Worm (Caenorhabditis elegans): Measurements from ENCODE around the gene nos-2.

The nos-2 gene

ce11 chrII:7053649-7054048 is 11.8 kb upstream of the nos-2 start, which contains the start of gene ZK1127.4:
Gene ZK1127.4, plus strand, starts transcription at chrII:7053949.
- TF ChIP-seq ztf-11 (tag; optimal IDR thresholded peaks at IDR 0.05) = no peak
- no peak for TF ChIP-seq unc-62 (GFP tag; optimal IDR thresholded peaks at IDR 0.05)
- no peak for TF ChIP-seq mep-1 (tag; optimal IDR thresholded peaks at IDR 0.05)
- no peak for TF ChIP-seq ceh-43 (GFP tag; optimal IDR thresholded peaks at IDR 0.05)
- TF ChIP-seq flh-1 (GFP tag; optimal IDR thresholded peaks at IDR 0.05) = no peak
- TF ChIP-seq nhr-2 (tag; optimal IDR thresholded peaks at IDR 0.05) = no peak

DNA sequence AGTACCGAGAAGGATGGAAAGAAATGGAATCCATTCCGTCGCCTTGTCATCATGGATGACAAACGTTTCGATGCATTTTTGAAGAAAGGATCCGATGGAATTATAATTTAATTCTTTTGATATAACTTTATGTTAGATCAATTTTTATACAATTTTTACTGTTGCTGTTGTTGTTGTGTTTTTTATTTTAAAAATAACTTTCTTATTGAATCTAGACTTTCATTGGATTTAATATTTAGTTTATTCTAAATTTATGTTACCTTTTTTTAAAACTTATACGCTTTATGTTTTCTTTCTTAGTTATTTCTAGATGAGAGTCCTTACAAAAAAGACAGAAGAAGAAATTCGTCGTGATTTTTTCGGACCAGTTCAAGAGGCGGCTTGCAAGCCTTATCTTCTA is 10.4 kb upstream of the nos-2 start, which contains the start of gene ZK1127.3:
TSS of gene ZK1127.3 (plus strand) at position 301 of the 400 bp plus-strand sequence.
- TF ChIP-seq pha-4 (tag; optimal IDR thresholded peaks at IDR 0.05) = no peak

- TF ChIP-seq nhr-28 (tag; optimal IDR thresholded peaks at IDR 0.05) (no peak), ceh-83 (GFP tag; optimal IDR thresholded peaks at IDR 0.05) (no peak), pha-4 (tag; optimal IDR thresholded peaks at IDR 0.05) (no peak), nhr-76 (tag; optimal IDR thresholded peaks at IDR 0.05) (no peak), M03D4.4 (tag; optimal IDR thresholded peaks at IDR 0.05) (no peak), elt-3 (tag; optimal IDR thresholded peaks at IDR 0.05) (no peak)
These were observed 9.1 kb upstream of the nos-2 start for ce11 chrII:7056328-7056727.

- no peak for TF ChIP-seq sptf-1 (tag; optimal IDR thresholded peaks at IDR 0.05)
- TF ChIP-seq lsy-2 (tag; optimal IDR thresholded peaks at IDR 0.05) = no peak
- no peak for TF ChIP-seq nhr-12 (tag; optimal IDR thresholded peaks at IDR 0.05)
- TF ChIP-seq cnd-1 (tag; optimal IDR thresholded peaks at IDR 0.05) = no peak
- no peak for TF ChIP-seq elt-3 (tag; optimal IDR thresholded peaks at IDR 0.05)
- no peak for TF ChIP-seq ztf-11 (tag; optimal IDR thresholded peaks at IDR 0.05)
- TF ChIP-seq blmp-1 (tag; optimal IDR thresholded peaks at IDR 0.05) = no peak
- TF ChIP-seq ceh-83 (GFP tag; optimal IDR thresholded peaks at IDR 0.05) = no peak
- TF ChIP-seq ceh-39 (tag; optimal IDR thresholded peaks at IDR 0.05) = no peak
- no peak for TF ChIP-seq tbx-8 (GFP tag; optimal IDR thresholded peaks at IDR 0.05)
- TF ChIP-seq pha-4 (tag; optimal IDR thresholded peaks at IDR 0.05) = no peak
These were observed 7.6 kb upstream of the nos-2 start, which contains the start of gene cth-2 for ce11 chrII:7057860-7058259. Gene cth-2, minus strand, starts transcription at chrII:7057960.

DNA sequence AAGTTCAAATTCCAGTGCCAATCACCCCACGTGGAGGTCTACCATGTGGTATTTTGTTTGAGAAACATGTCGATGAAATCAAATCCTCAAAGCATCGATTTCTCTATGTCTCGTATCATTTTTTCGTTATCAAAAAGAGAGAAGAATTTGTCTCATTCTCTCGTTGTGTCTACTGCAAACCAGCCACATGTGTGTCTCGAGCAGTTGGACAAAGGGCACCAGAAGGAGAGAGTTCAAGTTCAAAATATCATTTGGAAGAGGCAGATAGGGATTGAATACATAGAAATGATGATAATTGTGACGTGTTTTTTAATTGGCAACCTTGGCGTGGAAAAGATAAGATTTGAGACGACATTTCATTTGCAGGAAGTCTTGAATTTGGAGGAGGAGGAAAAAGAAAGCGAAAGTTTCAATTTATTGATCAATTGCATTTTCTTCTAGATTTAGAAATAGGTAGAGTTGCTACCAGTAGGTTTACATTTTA is 6.1 kb upstream of the nos-2 start:
- peak; percentile 50 for TF ChIP-seq blmp-1 (tag; optimal IDR thresholded peaks at IDR 0.05)
- TF ChIP-seq unc-62 (GFP tag; optimal IDR thresholded peaks at IDR 0.05) = peak; percentile 8
- no peak for TF ChIP-seq lin-32 (GFP tag; optimal IDR thresholded peaks at IDR 0.05)
- peak; percentile 18 for TF ChIP-seq hlh-1 (tag; optimal IDR thresholded peaks at IDR 0.05)

ce11 chrII:7060202-7060601 is 5.2 kb upstream of the nos-2 start:
- TF ChIP-seq lin-13 (tag; optimal IDR thresholded peaks at IDR 0.05) = no peak
- TF ChIP-seq snpc-4 (tag; optimal IDR thresholded peaks at IDR 0.05) = no peak

DNA sequence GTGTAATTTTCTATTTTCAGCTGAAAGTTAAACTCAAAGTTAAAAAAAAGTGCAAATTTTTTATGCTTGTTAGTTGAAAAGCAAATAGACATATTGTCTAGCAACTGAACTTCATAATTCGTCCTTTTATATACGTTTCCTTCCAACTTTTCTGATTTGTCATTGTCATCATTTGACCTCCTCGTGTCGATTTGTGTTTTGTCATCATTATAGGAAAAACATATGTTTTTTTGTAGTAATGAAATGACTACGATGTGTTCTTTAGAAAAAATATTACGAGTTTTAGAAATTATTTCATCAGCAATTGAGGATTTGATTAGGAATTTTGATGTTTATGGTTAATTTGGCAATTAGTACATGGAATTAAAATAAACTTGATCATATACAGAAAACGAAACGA is 4.6 kb upstream of the nos-2 start:
- TF ChIP-seq mep-1 (tag; optimal IDR thresholded peaks at IDR 0.05) = no peak
- no peak for TF ChIP-seq unc-120 (tag; optimal IDR thresholded peaks at IDR 0.05; ENCODE audit: poor library complexity, severe bottlenecking)
- TF ChIP-seq sptf-1 (tag; optimal IDR thresholded peaks at IDR 0.05) = no peak
- TF ChIP-seq zip-8 (tag; optimal IDR thresholded peaks at IDR 0.05) = no peak
- TF ChIP-seq snpc-4 (tag; optimal IDR thresholded peaks at IDR 0.05) = no peak
- no peak for TF ChIP-seq lin-13 (tag; optimal IDR thresholded peaks at IDR 0.05)
- no peak for TF ChIP-seq bed-3 (GFP tag; optimal IDR thresholded peaks at IDR 0.05)
- no peak for TF ChIP-seq lin-32 (GFP tag; optimal IDR thresholded peaks at IDR 0.05)
- no peak for TF ChIP-seq ham-2 (GFP tag; optimal IDR thresholded peaks at IDR 0.05)
- TF ChIP-seq pha-4 (tag; optimal IDR thresholded peaks at IDR 0.05) = no peak
- no peak for TF ChIP-seq blmp-1 (tag; optimal IDR thresholded peaks at IDR 0.05)
- no peak for TF ChIP-seq ceh-43 (GFP tag; optimal IDR thresholded peaks at IDR 0.05)
- no peak for TF ChIP-seq ces-1 (GFP tag; optimal IDR thresholded peaks at IDR 0.05)
- no peak for TF ChIP-seq flh-1 (GFP tag; optimal IDR thresholded peaks at IDR 0.05)
- no peak for TF ChIP-seq lsy-2 (tag; optimal IDR thresholded peaks at IDR 0.05)
- no peak for TF ChIP-seq sem-2 (GFP tag; optimal IDR thresholded peaks at IDR 0.05)
- no peak for TF ChIP-seq M03D4.4 (tag; optimal IDR thresholded peaks at IDR 0.05)

All from whole organism, mixed stage, embryonic.